Worm (Caenorhabditis elegans): ENCODE results near the gene unc-130.

unc-130 gene

DNA sequence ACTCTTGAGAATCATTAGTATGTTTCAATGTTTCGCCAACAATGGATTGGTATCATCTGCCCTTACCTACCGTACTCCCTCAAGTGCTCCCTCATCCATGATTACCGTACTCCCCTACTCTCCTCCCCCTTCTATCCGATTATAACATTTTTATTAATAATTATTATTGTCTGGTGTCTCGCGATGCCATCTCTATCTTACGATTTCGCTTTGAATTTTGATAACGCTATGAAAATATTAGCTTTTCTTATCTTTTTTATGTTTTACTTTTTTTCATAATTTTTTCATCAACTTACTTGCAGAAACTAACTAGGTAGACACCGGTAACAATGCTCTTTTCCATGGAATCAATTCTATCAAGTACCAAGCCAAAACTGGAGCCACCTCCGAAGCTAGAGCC, at the start of gene unc-130:
unc-130 (plus strand) TSS at position 301 of the 400 bp plus-strand sequence.
- TF ChIP-seq fos-1 (tag; optimal IDR thresholded peaks at IDR 0.05) (peak; percentile 5), R02D3.7 (tag; optimal IDR thresholded peaks at IDR 0.05) (no peak)

DNA sequence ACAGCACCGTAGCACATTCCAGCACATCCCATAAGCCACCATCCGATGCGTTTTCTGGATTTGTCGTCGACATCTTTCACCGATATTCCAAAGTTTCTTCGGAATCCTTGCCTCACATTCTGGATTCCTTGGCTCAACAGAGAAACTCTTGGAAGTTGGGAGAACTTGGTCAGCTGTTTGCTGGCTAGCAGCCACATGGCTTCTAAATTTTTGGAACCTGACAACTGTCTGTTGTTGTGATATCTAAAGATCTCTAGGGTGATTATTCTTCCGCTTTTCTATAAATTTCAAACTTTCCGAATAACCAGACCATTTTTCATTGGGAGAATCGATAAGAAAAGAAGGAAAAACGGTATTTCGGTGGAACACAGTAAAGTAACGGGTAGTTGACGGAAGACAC, 47.0 kb upstream of the unc-130 start, which contains the start of gene cox-15:
cox-15 (minus strand) TSS at position 202 of the 400 bp plus-strand sequence.
- no peak for TF ChIP-seq sem-4 (tag; optimal IDR thresholded peaks at IDR 0.05)

DNA sequence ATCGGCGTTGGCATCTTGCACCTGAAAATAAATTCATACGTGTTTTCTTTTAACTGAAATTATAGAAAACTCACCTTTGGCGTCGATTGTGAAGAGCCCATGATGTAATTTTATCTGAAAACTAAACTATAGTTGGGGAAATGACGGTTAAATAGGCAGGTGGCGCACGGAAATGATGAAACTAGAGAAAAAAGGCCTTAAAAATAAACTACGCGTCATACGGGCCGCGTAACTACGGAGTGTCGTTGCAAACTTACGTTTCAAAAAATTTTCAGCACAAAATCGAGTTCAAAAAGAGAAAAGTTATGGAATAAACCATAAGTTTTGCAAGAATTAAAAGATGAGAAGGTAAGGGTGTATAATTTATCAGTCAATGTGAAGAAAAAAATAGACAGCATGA, 45.5 kb upstream of the unc-130 start, which contains the start of gene cchl-1:
cchl-1 (minus strand) TSS at position 114 of the 400 bp plus-strand sequence.
- TF ChIP-seq aly-2 (tag; optimal IDR thresholded peaks at IDR 0.05) (no peak), nhr-12 (tag; optimal IDR thresholded peaks at IDR 0.05) (no peak), unc-55 (GFP tag; optimal IDR thresholded peaks at IDR 0.05) (peak; percentile 15), lsy-2 (tag; optimal IDR thresholded peaks at IDR 0.05) (peak in 1 of 2 experiments; percentile 26), C34F6.9 (tag; optimal IDR thresholded peaks at IDR 0.05) (peak; percentile 38), nhr-129 (tag; optimal IDR thresholded peaks at IDR 0.05) (peak; percentile 53), ama-1 (optimal IDR thresholded peaks at IDR 0.05) (peak; percentile 48)

DNA sequence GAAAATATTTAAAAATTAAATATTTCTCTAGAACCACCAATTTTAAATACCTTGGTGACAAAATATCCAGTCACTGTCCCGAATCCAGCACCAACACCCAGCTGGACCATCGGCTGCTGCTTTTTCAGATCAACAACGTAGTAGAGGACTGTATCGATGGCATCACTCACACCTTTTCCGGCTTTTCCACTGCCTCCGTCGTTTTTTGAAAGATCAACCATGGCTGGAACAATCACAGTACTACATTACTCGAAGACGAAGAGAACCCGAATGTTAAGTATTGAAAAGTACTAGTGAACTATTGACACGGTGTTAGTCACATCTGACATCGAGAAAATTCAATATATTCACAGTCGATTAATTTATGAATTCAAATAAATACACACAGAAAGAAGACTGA, 44.7 kb upstream of the unc-130 start, which contains the start of gene fndc-1:
fndc-1 (minus strand) TSS at position 227 of the 400 bp plus-strand sequence.
- TF ChIP-seq nhr-21 (tag; optimal IDR thresholded peaks at IDR 0.05): no peak
- no peak for TF ChIP-seq nhr-25 (tag; optimal IDR thresholded peaks at IDR 0.05)
- no peak for TF ChIP-seq unc-39 (tag; optimal IDR thresholded peaks at IDR 0.05)
- no peak for TF ChIP-seq lsy-2 (tag; optimal IDR thresholded peaks at IDR 0.05)
- no peak for TF ChIP-seq sma-9 (GFP tag; optimal IDR thresholded peaks at IDR 0.05)
- TF ChIP-seq sma-9 (tag; optimal IDR thresholded peaks at IDR 0.05): no peak
- no peak for TF ChIP-seq lin-13 (GFP tag; optimal IDR thresholded peaks at IDR 0.05)
- no peak for TF ChIP-seq nhr-237 (tag; optimal IDR thresholded peaks at IDR 0.05)
- TF ChIP-seq elt-3 (tag; optimal IDR thresholded peaks at IDR 0.05): no peak
- no peak for TF ChIP-seq gmeb-1 (tag; optimal IDR thresholded peaks at IDR 0.05)
- no peak for TF ChIP-seq F13H6.1 (tag; optimal IDR thresholded peaks at IDR 0.05)
- TF ChIP-seq aly-2 (tag; optimal IDR thresholded peaks at IDR 0.05): no peak
- TF ChIP-seq C34F6.9 (tag; optimal IDR thresholded peaks at IDR 0.05): no peak
- TF ChIP-seq egl-27 (tag; optimal IDR thresholded peaks at IDR 0.05): no peak
- no peak for TF ChIP-seq ceh-16 (tag; optimal IDR thresholded peaks at IDR 0.05)

DNA sequence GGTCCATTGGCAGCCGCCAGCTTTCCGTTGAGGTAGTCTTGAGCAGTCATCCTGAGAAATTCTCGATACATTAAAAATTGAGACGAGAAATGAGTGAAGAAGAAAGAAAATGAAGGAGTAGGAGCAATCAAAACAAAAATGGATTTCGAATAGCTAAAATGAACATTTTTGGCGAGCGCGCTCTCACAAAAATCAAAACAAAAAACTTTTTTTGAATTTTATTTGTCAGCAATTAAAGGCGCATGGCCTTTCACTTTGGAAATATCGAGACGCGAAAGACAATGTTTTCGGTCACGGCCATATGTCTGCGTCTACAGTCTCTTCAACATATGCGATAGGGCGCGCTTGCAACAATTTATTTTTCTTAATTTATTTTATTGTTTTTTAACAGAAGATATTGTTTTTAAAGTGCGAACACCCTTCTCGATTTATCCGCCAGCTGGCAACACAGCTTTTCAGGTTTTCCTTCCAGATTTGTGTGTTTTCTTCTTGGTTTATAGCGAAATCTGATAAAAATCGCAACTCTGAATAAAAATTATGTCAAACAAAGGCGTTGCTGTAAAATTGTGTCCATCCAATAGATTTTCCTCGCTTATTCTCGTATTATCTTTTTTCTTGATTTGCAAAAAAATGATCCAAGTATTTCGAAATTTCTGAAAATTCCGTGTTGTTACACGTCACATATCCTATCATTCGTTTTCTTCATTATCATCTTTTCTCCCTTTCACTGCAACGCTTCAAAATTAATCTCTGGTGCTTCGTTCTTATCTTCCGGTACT, 42.7 kb upstream of the unc-130 start, which contains the start of the genes rpn-9 and T06D8.9:
rpn-9 (minus strand) TSS at position 51 of the 779 bp plus-strand sequence.
T06D8.9 (plus strand) TSS at position 729 of the 779 bp plus-strand sequence.
- no peak for TF ChIP-seq nhr-237 (tag; optimal IDR thresholded peaks at IDR 0.05)
- peak; percentile 65 for TF ChIP-seq nhr-21 (tag; optimal IDR thresholded peaks at IDR 0.05)
- peak; percentile 71 for TF ChIP-seq nhr-25 (tag; optimal IDR thresholded peaks at IDR 0.05)
- TF ChIP-seq ztf-11 (tag; optimal IDR thresholded peaks at IDR 0.05): no peak
- TF ChIP-seq alr-1 (tag; optimal IDR thresholded peaks at IDR 0.05): no peak
- TF ChIP-seq nhr-10 (tag; optimal IDR thresholded peaks at IDR 0.05): no peak
- no peak for TF ChIP-seq sem-4 (tag; optimal IDR thresholded peaks at IDR 0.05)
- no peak for TF ChIP-seq lin-39 (tag; optimal IDR thresholded peaks at IDR 0.05)
- TF ChIP-seq ceh-16 (tag; optimal IDR thresholded peaks at IDR 0.05): no peak
- peak; percentile 89 for TF ChIP-seq crh-2 (tag; optimal IDR thresholded peaks at IDR 0.05)
- TF ChIP-seq nhr-11 (tag; optimal IDR thresholded peaks at IDR 0.05): no peak
- peak; percentile 57 for TF ChIP-seq skn-1 (tag; optimal IDR thresholded peaks at IDR 0.05)
- TF ChIP-seq sma-3 (GFP tag; optimal IDR thresholded peaks at IDR 0.05): peak; percentile 67
- TF ChIP-seq blmp-1 (tag; optimal IDR thresholded peaks at IDR 0.05; ENCODE audit: insufficient read depth): peak; percentile 53
- TF ChIP-seq mbf-1 (tag; optimal IDR thresholded peaks at IDR 0.05): no peak
- no peak for TF ChIP-seq dmd-4 (tag; optimal IDR thresholded peaks at IDR 0.05)
- peak; percentile 82 for TF ChIP-seq gmeb-1 (tag; optimal IDR thresholded peaks at IDR 0.05)
- peak; percentile 45 for TF ChIP-seq lin-11 (tag; optimal IDR thresholded peaks at IDR 0.05)
- TF ChIP-seq C34F6.9 (tag; optimal IDR thresholded peaks at IDR 0.05): peak; percentile 95
- TF ChIP-seq egl-27 (tag; optimal IDR thresholded peaks at IDR 0.05): no peak
- TF ChIP-seq elt-1 (tag; optimal IDR thresholded peaks at IDR 0.05): no peak
- TF ChIP-seq peb-1 (tag; optimal IDR thresholded peaks at IDR 0.05): no peak
- TF ChIP-seq mdl-1 (tag; optimal IDR thresholded peaks at IDR 0.05): peak in 1 of 2 experiments; percentile 38
- TF ChIP-seq aly-2 (tag; optimal IDR thresholded peaks at IDR 0.05): no peak
- TF ChIP-seq F13H6.1 (tag; optimal IDR thresholded peaks at IDR 0.05): peak; percentile 69
- TF ChIP-seq mab-5 (tag; optimal IDR thresholded peaks at IDR 0.05): peak; percentile 70
- TF ChIP-seq ZK546.5 (tag; optimal IDR thresholded peaks at IDR 0.05): no peak
- TF ChIP-seq unc-55 (GFP tag; optimal IDR thresholded peaks at IDR 0.05): peak; percentile 97
- TF ChIP-seq unc-62 (GFP tag; optimal IDR thresholded peaks at IDR 0.05): no peak
- TF ChIP-seq lin-13 (GFP tag; optimal IDR thresholded peaks at IDR 0.05): peak; percentile 85
- no peak for TF ChIP-seq nhr-77 (tag; optimal IDR thresholded peaks at IDR 0.05)
- no peak for TF ChIP-seq ceh-82 (tag; optimal IDR thresholded peaks at IDR 0.05)
- TF ChIP-seq lsy-2 (tag; optimal IDR thresholded peaks at IDR 0.05): peak; percentile 69 to 92
- peak; percentile 66 for TF ChIP-seq sma-9 (GFP tag; optimal IDR thresholded peaks at IDR 0.05)
- TF ChIP-seq sma-9 (tag; optimal IDR thresholded peaks at IDR 0.05): no peak
- peak; percentile 83 for TF ChIP-seq nhr-129 (tag; optimal IDR thresholded peaks at IDR 0.05)
- TF ChIP-seq unc-39 (tag; optimal IDR thresholded peaks at IDR 0.05): no peak

All from whole organism, L2 larva.